Fruit fly (Drosophila melanogaster): Measurements from ENCODE around the gene CG46399.

DNA sequence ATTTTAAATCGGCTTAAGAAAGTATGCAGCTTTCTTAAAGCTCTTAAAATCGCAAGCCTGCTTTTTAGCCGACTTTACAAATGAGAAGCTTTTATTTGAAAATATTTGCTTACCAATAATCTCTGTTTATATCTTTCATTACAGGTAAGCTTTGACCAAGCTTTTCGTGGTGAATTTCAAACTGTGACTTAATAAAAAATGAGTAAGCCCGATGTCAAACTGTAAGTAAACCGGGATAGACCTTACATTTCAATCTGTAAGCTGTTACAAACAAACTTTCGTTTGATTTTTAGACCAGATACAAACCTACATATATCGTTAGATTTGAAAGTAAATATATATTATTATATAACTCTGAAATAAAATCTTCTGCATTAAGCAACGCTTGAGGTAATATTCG, 26.5 kb downstream of the CG46399 start:
- TF ChIP-seq wek (GFP tag; optimal IDR thresholded peaks at IDR 0.05) (no peak), Mrtf (GFP tag; IDR thresholded peaks at IDR 0.05) (no peak), Aef1 (GFP tag; IDR thresholded peaks at IDR 0.05) (no peak), Xrp1 (GFP tag; IDR thresholded peaks at IDR 0.05) (no peak)
